Fruit fly (Drosophila melanogaster) whole organism, prepupa: ENCODE data around the gene CG46025.
"Not testable (repeated sequence)": the region's sequence is repeated elsewhere in the genome, so short reads cannot be mapped to it uniquely, and the experiment has no call there.

Experiments used
- Blimp-1 ChIP-seq: fragments of 200-800 bp; sonication (Bioruptor generic); optimal IDR thresholded peaks from 3 replicates; lab custom pipeline; 2017; ENCODE audit warnings: missing biosample characterization, missing genetic modification characterization, mild to moderate bottlenecking, moderate library complexity, missing genetic modification reagents
- CG10631 ChIP-seq: fragments of 200-800 bp; sonication (Bioruptor generic); optimal IDR thresholded peaks from 2 replicates; lab custom pipeline; 2016; ENCODE audit warnings: missing biosample characterization, missing genetic modification characterization
- CG10669 ChIP-seq: fragments of 200-800 bp; sonication (Bioruptor generic); optimal IDR thresholded peaks from 3 replicates; lab custom pipeline; 2018; ENCODE audit warnings: missing biosample characterization, mild to moderate bottlenecking, missing genetic modification characterization, moderate library complexity
- CG11762 ChIP-seq: fragments of 200-800 bp; sonication (Bioruptor generic); optimal IDR thresholded peaks from 3 replicates; lab custom pipeline; 2016; ENCODE audit warnings: missing biosample characterization, missing genetic modification characterization; ENCODE audit not compliant: insufficient read depth
- CG11902 ChIP-seq: fragments of 200-800 bp; sonication (Bioruptor generic); optimal IDR thresholded peaks from 3 replicates; lab custom pipeline; 2016; ENCODE audit warnings: missing biosample characterization, missing genetic modification characterization
- CG15336 ChIP-seq: fragments of 200-800 bp; sonication (Bioruptor generic); IDR thresholded peaks from 2 replicates; pipeline ENCODE4 v1.3.6; 2022; ENCODE audit warnings: missing biosample characterization, missing genetic modification characterization
- CG16779 ChIP-seq: fragments of 200-800 bp; sonication (Bioruptor generic); optimal IDR thresholded peaks from 3 replicates; lab custom pipeline; 2017; ENCODE audit warnings: missing biosample characterization, mild to moderate bottlenecking, missing genetic modification characterization
- CG3032 ChIP-seq: fragments of 200-800 bp; optimal IDR thresholded peaks from 2 replicates; lab custom pipeline; 2019; ENCODE audit warnings: missing biosample characterization, mild to moderate bottlenecking, missing genetic modification characterization, moderate library complexity
- CG31627 ChIP-seq: fragments of 200-800 bp; sonication (Bioruptor generic); optimal IDR thresholded peaks from 3 replicates; lab custom pipeline; 2016; ENCODE audit warnings: missing biosample characterization, missing genetic modification characterization
- CG32006 ChIP-seq: fragments of 200-800 bp; sonication (Bioruptor generic); optimal IDR thresholded peaks from 3 replicates; lab custom pipeline; 2017; ENCODE audit warnings: missing biosample characterization, mild to moderate bottlenecking, missing genetic modification characterization
- CG3919 ChIP-seq: fragments of 200-800 bp; sonication (Bioruptor generic); optimal IDR thresholded peaks from 3 replicates; lab custom pipeline; 2016; ENCODE audit warnings: missing biosample characterization, missing genetic modification characterization
- CG6808 ChIP-seq: fragments of 200-800 bp; sonication (Bioruptor generic); optimal IDR thresholded peaks from 3 replicates; lab custom pipeline; 2017; ENCODE audit warnings: missing biosample characterization, missing genetic modification characterization, mild to moderate bottlenecking, moderate library complexity, missing genetic modification reagents
- CG6854 ChIP-seq: fragments of 200-800 bp; sonication (Bioruptor generic); optimal IDR thresholded peaks from 2 replicates; lab custom pipeline; 2017; ENCODE audit warnings: missing biosample characterization, mild to moderate bottlenecking, missing genetic modification characterization
- CG7368 ChIP-seq: fragments of 200-800 bp; sonication (Bioruptor generic); optimal IDR thresholded peaks from 3 replicates; lab custom pipeline; 2016; ENCODE audit warnings: missing biosample characterization, missing genetic modification characterization
- CG8119 ChIP-seq: fragments of 200-800 bp; sonication (Bioruptor generic); IDR thresholded peaks from 3 replicates; pipeline ENCODE4 v1.3.6; 2022; ENCODE audit warnings: missing biosample characterization, missing genetic modification characterization
- CG8319 ChIP-seq: fragments of 200-800 bp; sonication (Bioruptor generic); optimal IDR thresholded peaks from 3 replicates; lab custom pipeline; 2016; ENCODE audit warnings: missing biosample characterization, missing genetic modification characterization
- Eip75B ChIP-seq: fragments of 200-800 bp; sonication (Bioruptor generic); optimal IDR thresholded peaks from 3 replicates; lab custom pipeline; 2016; ENCODE audit warnings: missing biosample characterization, missing genetic modification characterization
- Ets96B ChIP-seq: fragments of 200-800 bp; optimal IDR thresholded peaks from 2 replicates; lab custom pipeline; 2019; ENCODE audit warnings: missing biosample characterization, mild to moderate bottlenecking, missing genetic modification characterization, moderate library complexity
- Hr4 ChIP-seq: fragments of 200-800 bp; sonication (Bioruptor generic); optimal IDR thresholded peaks from 3 replicates; lab custom pipeline; 2016; ENCODE audit warnings: missing biosample characterization, missing genetic modification characterization
- OdsH ChIP-seq: fragments of 200-800 bp; sonication (Bioruptor generic); optimal IDR thresholded peaks from 3 replicates; lab custom pipeline; 2016; ENCODE audit warnings: missing biosample characterization, missing genetic modification characterization
- Sox102F ChIP-seq: fragments of 200-800 bp; sonication (Bioruptor generic); optimal IDR thresholded peaks from 2 replicates; lab custom pipeline; 2016; ENCODE audit warnings: missing biosample characterization, mild to moderate bottlenecking, missing genetic modification characterization
- Sox15 ChIP-seq: fragments of 200-800 bp; sonication (Bioruptor generic); optimal IDR thresholded peaks from 3 replicates; lab custom pipeline; 2016; ENCODE audit warnings: missing biosample characterization, missing genetic modification characterization
- achi ChIP-seq: fragments of 200-800 bp; sonication (Bioruptor generic); optimal IDR thresholded peaks from 3 replicates; lab custom pipeline; 2016; ENCODE audit warnings: missing biosample characterization, missing genetic modification characterization
- cyc ChIP-seq: fragments of 200-800 bp; sonication (Bioruptor generic); optimal IDR thresholded peaks from 3 replicates; lab custom pipeline; 2016; ENCODE audit warnings: missing biosample characterization, missing genetic modification characterization
- dac ChIP-seq: fragments of 200-800 bp; sonication (Bioruptor generic); optimal IDR thresholded peaks from 2 replicates; lab custom pipeline; 2017; ENCODE audit warnings: missing biosample characterization, mild to moderate bottlenecking, missing genetic modification characterization
- dsx ChIP-seq: fragments of 200-800 bp; optimal IDR thresholded peaks from 3 replicates; lab custom pipeline; 2019; ENCODE audit warnings: missing biosample characterization, mild to moderate bottlenecking, missing genetic modification characterization, moderate library complexity; ENCODE audit not compliant: poor library complexity, severe bottlenecking
- fd59A ChIP-seq: fragments of 200-800 bp; sonication (Bioruptor generic); optimal IDR thresholded peaks from 2 replicates; lab custom pipeline; 2017; ENCODE audit warnings: missing biosample characterization, mild to moderate bottlenecking, missing genetic modification characterization, missing genetic modification reagents
- fd85E ChIP-seq: fragments of 200-800 bp; sonication (Bioruptor generic); optimal IDR thresholded peaks from 3 replicates; lab custom pipeline; 2016; ENCODE audit warnings: missing biosample characterization, missing genetic modification characterization
- fkh ChIP-seq: fragments of 200-800 bp; sonication (Bioruptor generic); optimal IDR thresholded peaks from 3 replicates; lab custom pipeline; 2017; ENCODE audit warnings: missing biosample characterization, mild to moderate bottlenecking, missing genetic modification characterization, moderate library complexity
- lz ChIP-seq: fragments of 200-800 bp; sonication (Bioruptor generic); optimal IDR thresholded peaks from 3 replicates; lab custom pipeline; 2016; ENCODE audit warnings: missing biosample characterization, missing genetic modification characterization
- net ChIP-seq: fragments of 200-800 bp; sonication (Bioruptor generic); optimal IDR thresholded peaks from 3 replicates; lab custom pipeline; 2016; ENCODE audit warnings: missing biosample characterization, missing genetic modification characterization
- pdm3 ChIP-seq: fragments of 200-800 bp; sonication (Bioruptor generic); optimal IDR thresholded peaks from 3 replicates; lab custom pipeline; 2016; ENCODE audit warnings: missing biosample characterization, missing genetic modification characterization
- topi ChIP-seq: fragments of 200-800 bp; sonication (Bioruptor generic); optimal IDR thresholded peaks from 3 replicates; lab custom pipeline; 2016; ENCODE audit warnings: missing biosample characterization, missing genetic modification characterization
- vri ChIP-seq: fragments of 200-800 bp; sonication (Bioruptor generic); optimal IDR thresholded peaks from 3 replicates; lab custom pipeline; 2016; ENCODE audit warnings: missing biosample characterization, mild to moderate bottlenecking, missing genetic modification characterization

Gene CG46025

dm6 chr2L:7738709-7739108 is 15.3 kb upstream of the CG46025 start, which contains the start of gene CG31904:
Gene CG31904 (minus strand): TSS chr2L:7738809.
- TF ChIP-seq fkh; CG11762; CG10669 (GFP tag; lab: Kevin White, UChicago): not testable (repeated sequence)

dm6 chr2L:7741437-7741836 is 12.5 kb upstream of the CG46025 start, which contains the start of gene Acp1:
Gene Acp1 (minus strand): TSS chr2L:7741537.
- no peak for TF ChIP-seq CG7368 (GFP tag; lab: Kevin White, UChicago)
- no peak for TF ChIP-seq topi (GFP tag; lab: Kevin White, UChicago)
- TF ChIP-seq vri (GFP tag; lab: Kevin White, UChicago) = no peak
- TF ChIP-seq cyc (GFP tag; lab: Kevin White, UChicago) = no peak
- no peak for TF ChIP-seq CG8119 (GFP tag; lab: Robert Waterston, UW)
- no peak for TF ChIP-seq Eip75B (GFP tag; lab: Kevin White, UChicago)
- TF ChIP-seq Sox15 = no peak
- no peak for TF ChIP-seq fd59A (GFP tag; lab: Kevin White, UChicago)
- no peak for TF ChIP-seq CG6854
- no peak for TF ChIP-seq Sox102F (GFP tag; lab: Kevin White, UChicago)
- TF ChIP-seq CG32006 (GFP tag; lab: Kevin White, UChicago) = no peak
- no peak for TF ChIP-seq lz (GFP tag; lab: Kevin White, UChicago)
- TF ChIP-seq, all 60 proteins: peak for 0

- TF ChIP-seq Blimp-1 (GFP tag; lab: Kevin White, UChicago) = no peak
- no peak for TF ChIP-seq fd85E
- TF ChIP-seq fkh = no peak
- TF ChIP-seq achi = no peak
- no peak for TF ChIP-seq CG16779 (tag; lab: Kevin White, UChicago)
- TF ChIP-seq CG3919 (GFP tag; lab: Kevin White, UChicago) = no peak
- no peak for TF ChIP-seq CG3032
- TF ChIP-seq CG11902 (GFP tag; lab: Kevin White, UChicago) = no peak
- no peak for TF ChIP-seq CG15336 (GFP tag; lab: Robert Waterston, UW)
- no peak for TF ChIP-seq pdm3 (GFP tag; lab: Kevin White, UChicago)
- TF ChIP-seq cyc (GFP tag; lab: Kevin White, UChicago) = no peak
- no peak for TF ChIP-seq Ets96B
- no peak for TF ChIP-seq net (GFP tag; lab: Kevin White, UChicago)
- TF ChIP-seq CG7368 (GFP tag; lab: Kevin White, UChicago) = no peak
- TF ChIP-seq CG31627 (GFP tag; lab: Kevin White, UChicago) = no peak
- TF ChIP-seq vri (GFP tag; lab: Kevin White, UChicago) = no peak
- TF ChIP-seq dsx (GFP tag; lab: Kevin White, UChicago) = no peak
- TF ChIP-seq OdsH (GFP tag; lab: Kevin White, UChicago) = no peak
- no peak for TF ChIP-seq CG8319 (GFP tag; lab: Kevin White, UChicago)
Observed at dm6 chr2L:7744208-7744607, 9.8 kb upstream of the CG46025 start.

- TF ChIP-seq CG6808 (GFP tag; lab: Kevin White, UChicago) (no peak), CG10631 (no peak), CG16779 (tag; lab: Kevin White, UChicago) (no peak), Hr4 (GFP tag; lab: Kevin White, UChicago) (no peak), CG6854 (no peak), pdm3 (GFP tag; lab: Kevin White, UChicago) (no peak), OdsH (GFP tag; lab: Kevin White, UChicago) (no peak), Blimp-1 (GFP tag; lab: Kevin White, UChicago) (no peak), dac (GFP tag; lab: Kevin White, UChicago) (no peak), topi (GFP tag; lab: Kevin White, UChicago) (no peak)
Observed at dm6 chr2L:7744739-7745138, 9.2 kb upstream of the CG46025 start, which contains the start of gene CG7214. Gene CG7214 (minus strand): TSS chr2L:7744839.
